Fruit fly (Drosophila melanogaster) whole organism, embryonic: ENCODE results near the gene CAH1.

Experiments
- B-H2 ChIP-seq: fragments of 200-800 bp; sonication (Bioruptor generic); optimal IDR thresholded peaks from 2 replicates; lab custom pipeline; 2018; ENCODE audit warnings: missing biosample characterization, mild to moderate bottlenecking, missing genetic modification characterization
- Bdp1 ChIP-seq: fragments of 200-800 bp; sonication (Bioruptor generic); optimal IDR thresholded peaks from 3 replicates; lab custom pipeline; 2016; ENCODE audit warnings: missing biosample characterization, missing genetic modification characterization
- CG10321 ChIP-seq: fragments of 200-800 bp; sonication (Bioruptor generic); IDR thresholded peaks from 2 replicates; pipeline ENCODE4 v1.3.6; 2022; ENCODE audit warnings: missing biosample characterization, missing genetic modification characterization
- CG11456 ChIP-seq: fragments of 200-800 bp; sonication (Bioruptor generic); IDR thresholded peaks from 3 replicates; pipeline ENCODE4 v1.3.6; 2022; ENCODE audit warnings: missing biosample characterization, missing genetic modification characterization
- CG11695 ChIP-seq: fragments of 200-800 bp; sonication (Bioruptor generic); IDR thresholded peaks from 3 replicates; pipeline ENCODE4 v1.3.6; 2022; ENCODE audit warnings: missing biosample characterization, missing genetic modification characterization
- CG11696 ChIP-seq: fragments of 200-800 bp; sonication (Bioruptor generic); IDR thresholded peaks from 2 replicates; pipeline ENCODE4 v1.3.6; 2022; ENCODE audit warnings: missing biosample characterization, missing genetic modification characterization
- CG12155 ChIP-seq: fragments of 200-800 bp; sonication (Bioruptor generic); optimal IDR thresholded peaks from 3 replicates; lab custom pipeline; 2016; ENCODE audit warnings: missing biosample characterization, missing genetic modification characterization
- CG12299 ChIP-seq: fragments of 200-800 bp; sonication (Bioruptor generic); optimal IDR thresholded peaks from 2 replicates; lab custom pipeline; 2018; ENCODE audit warnings: missing biosample characterization, mild to moderate bottlenecking, missing genetic modification characterization
- CG12659 ChIP-seq: fragments of 200-800 bp; sonication (Bioruptor generic); optimal IDR thresholded peaks from 3 replicates; lab custom pipeline; 2017; ENCODE audit warnings: mild to moderate bottlenecking, missing biosample characterization, missing genetic modification reagents, missing genetic modification characterization
- CG2120 ChIP-seq: fragments of 200-800 bp; sonication (Bioruptor generic); optimal IDR thresholded peaks from 3 replicates; lab custom pipeline; 2016; ENCODE audit warnings: missing biosample characterization, missing genetic modification characterization
- CG2875 ChIP-seq: fragments of 200-800 bp; sonication (Bioruptor generic); optimal IDR thresholded peaks from 2 replicates; lab custom pipeline; 2017; ENCODE audit warnings: missing biosample characterization, mild to moderate bottlenecking, missing genetic modification characterization, missing genetic modification reagents
- CG31365 ChIP-seq: fragments of 200-800 bp; sonication (Bioruptor generic); optimal IDR thresholded peaks from 2 replicates; lab custom pipeline; 2018; ENCODE audit warnings: missing biosample characterization, mild to moderate bottlenecking, missing genetic modification characterization
- CG3726 ChIP-seq: fragments of 200-800 bp; sonication (Bioruptor generic); IDR thresholded peaks from 3 replicates; pipeline ENCODE4, ENCODE4 v1.3.6; 2022; ENCODE audit warnings: missing biosample characterization, missing genetic modification characterization
- CG4360 ChIP-seq: fragments of 200-800 bp; sonication (Bioruptor generic); IDR thresholded peaks from 2 replicates; pipeline ENCODE4 v1.3.6; 2022; ENCODE audit warnings: missing biosample characterization, missing genetic modification characterization
- CG4404 ChIP-seq: fragments of 200-800 bp; sonication (Bioruptor generic); IDR thresholded peaks from 2 replicates; pipeline ENCODE4 v1.3.6; 2022; ENCODE audit warnings: missing biosample characterization, missing genetic modification characterization
- CG4820 ChIP-seq: fragments of 200-800 bp; sonication (Bioruptor generic); optimal IDR thresholded peaks from 3 replicates; lab custom pipeline; 2016; ENCODE audit warnings: missing biosample characterization, missing genetic modification characterization
- CG4854 ChIP-seq: fragments of 200-800 bp; sonication (Bioruptor generic); optimal IDR thresholded peaks from 2 replicates; lab custom pipeline; 2016; ENCODE audit warnings: missing biosample characterization, missing genetic modification characterization, inconsistent platforms
- CG5180 ChIP-seq: fragments of 200-800 bp; sonication (Bioruptor generic); optimal IDR thresholded peaks from 3 replicates; lab custom pipeline; 2017; ENCODE audit warnings: missing biosample characterization, missing genetic modification characterization, mild to moderate bottlenecking, moderate library complexity, missing genetic modification reagents
- CG6654 ChIP-seq: fragments of 200-800 bp; sonication (Bioruptor generic); optimal IDR thresholded peaks from 2 replicates; lab custom pipeline; 2017; ENCODE audit warnings: missing biosample characterization, mild to moderate bottlenecking, missing genetic modification characterization
- CG9437 ChIP-seq: fragments of 200-800 bp; sonication (Bioruptor generic); optimal IDR thresholded peaks from 2 replicates; lab custom pipeline; 2018; ENCODE audit warnings: missing biosample characterization, mild to moderate bottlenecking, missing genetic modification characterization
- HLH3B ChIP-seq: fragments of 200-800 bp; sonication (Bioruptor generic); IDR thresholded peaks from 2 replicates; pipeline ENCODE4 v1.3.6; 2022; ENCODE audit warnings: missing biosample characterization, missing genetic modification characterization
- Hand ChIP-seq: fragments of 200-800 bp; sonication (Bioruptor generic); optimal IDR thresholded peaks from 2 replicates; lab custom pipeline; 2017; ENCODE audit warnings: mild to moderate bottlenecking, missing biosample characterization, missing genetic modification reagents, missing genetic modification characterization
- Hey ChIP-seq: fragments of 200-800 bp; sonication (Bioruptor generic); optimal IDR thresholded peaks from 3 replicates; lab custom pipeline; 2018; ENCODE audit warnings: missing biosample characterization, mild to moderate bottlenecking, missing genetic modification characterization
- Opbp ChIP-seq: fragments of 200-800 bp; sonication (Bioruptor generic); IDR thresholded peaks from 3 replicates; pipeline ENCODE4 v1.3.6; 2022; ENCODE audit warnings: missing biosample characterization, missing genetic modification characterization; ENCODE audit not compliant: partially characterized antibody
- Sry-β ChIP-seq: fragments of 200-800 bp; sonication (Bioruptor generic); optimal IDR thresholded peaks from 2 replicates; lab custom pipeline; 2018; ENCODE audit warnings: missing biosample characterization, mild to moderate bottlenecking, missing genetic modification characterization, moderate library complexity
- Trl ChIP-seq, 3 experiments: fragments of >200 bp in 2 of 3; fragments of 200-800 bp in 1 of 3; sonication (Bioruptor generic) in 1 of 3; optimal IDR thresholded peaks; 2 replicates in 1 of 3; 3 replicates in 2 of 3; lab custom pipeline; 2016 to 2017; ENCODE audit warnings: missing biosample characterization in 1 of 3, missing genetic modification characterization in 1 of 3
- ash1 ChIP-seq: fragments of 200-800 bp; sonication (Bioruptor generic); optimal IDR thresholded peaks from 2 replicates; lab custom pipeline; 2018; ENCODE audit warnings: missing biosample characterization, mild to moderate bottlenecking, missing genetic modification characterization
- bbx ChIP-seq: fragments of 200-800 bp; sonication (Bioruptor generic); IDR thresholded peaks from 2 replicates; pipeline ENCODE4 v1.3.6; 2022; ENCODE audit warnings: missing biosample characterization, missing genetic modification characterization; ENCODE audit not compliant: partially characterized antibody
- btn ChIP-seq: fragments of 200-800 bp; sonication (Bioruptor generic); optimal IDR thresholded peaks from 2 replicates; lab custom pipeline; 2016; ENCODE audit warnings: missing biosample characterization, missing genetic modification characterization
- cad ChIP-seq: fragments of >200 bp; optimal IDR thresholded peaks from 2 replicates; lab custom pipeline; 2017; ENCODE audit warnings: missing biosample characterization, missing genetic modification characterization
- caup ChIP-seq: fragments of 200-800 bp; sonication (Bioruptor generic); optimal IDR thresholded peaks from 3 replicates; lab custom pipeline; 2017; ENCODE audit warnings: missing biosample characterization, mild to moderate bottlenecking, missing genetic modification characterization, moderate library complexity; ENCODE audit not compliant: severe bottlenecking
- crc ChIP-seq: fragments of 200-800 bp; sonication (Bioruptor generic); optimal IDR thresholded peaks from 2 replicates; lab custom pipeline; 2016; ENCODE audit warnings: missing biosample characterization, missing genetic modification characterization
- crol ChIP-seq: fragments of 200-800 bp; sonication (Bioruptor generic); IDR thresholded peaks from 2 replicates; pipeline ENCODE4 v1.3.6; 2022; ENCODE audit warnings: missing biosample characterization, missing genetic modification characterization
- da ChIP-seq: fragments of 200-800 bp; sonication (Bioruptor generic); optimal IDR thresholded peaks from 2 replicates; lab custom pipeline; 2016; ENCODE audit warnings: missing biosample characterization, missing genetic modification characterization
- ewg ChIP-seq: fragments of 200-800 bp; sonication (Bioruptor generic); optimal IDR thresholded peaks from 3 replicates; lab custom pipeline; 2017; ENCODE audit warnings: mild to moderate bottlenecking, missing biosample characterization, missing genetic modification reagents, missing genetic modification characterization
- ftz-f1 ChIP-seq: fragments of 200-800 bp; sonication (Bioruptor generic); optimal IDR thresholded peaks from 2 replicates; lab custom pipeline; 2016; ENCODE audit warnings: missing biosample characterization, missing genetic modification characterization
- klu ChIP-seq: fragments of 200-800 bp; sonication (Bioruptor generic); IDR thresholded peaks from 2 replicates; pipeline ENCODE4 v1.3.6; 2022; ENCODE audit warnings: missing biosample characterization, missing genetic modification characterization
- kni ChIP-seq: fragments of 200-800 bp; sonication (Bioruptor generic); optimal IDR thresholded peaks from 3 replicates; lab custom pipeline; 2017; ENCODE audit warnings: mild to moderate bottlenecking, missing biosample characterization, missing genetic modification reagents, missing genetic modification characterization
- mirr ChIP-seq: fragments of 200-800 bp; sonication (Bioruptor generic); optimal IDR thresholded peaks from 3 replicates; lab custom pipeline; 2018; ENCODE audit warnings: missing biosample characterization, mild to moderate bottlenecking, missing genetic modification characterization
- mld ChIP-seq: fragments of 200-800 bp; sonication (Bioruptor generic); IDR thresholded peaks from 3 replicates; pipeline ENCODE4 v1.3.6; 2022; ENCODE audit warnings: missing biosample characterization, missing genetic modification characterization; ENCODE audit not compliant: partially characterized antibody
- nmo ChIP-seq: fragments of 200-800 bp; sonication (Bioruptor generic); optimal IDR thresholded peaks from 2 replicates; lab custom pipeline; 2018; ENCODE audit warnings: missing biosample characterization, mild to moderate bottlenecking, missing genetic modification characterization, moderate library complexity
- peb ChIP-seq: fragments of 200-800 bp; sonication (Bioruptor generic); IDR thresholded peaks from 2 replicates; pipeline ENCODE4 v1.3.6; 2022; ENCODE audit warnings: missing biosample characterization, missing genetic modification characterization
- rib ChIP-seq: fragments of 200-800 bp; sonication (Bioruptor generic); IDR thresholded peaks from 2 replicates; pipeline ENCODE4 v1.3.6; 2022; ENCODE audit warnings: missing biosample characterization, missing genetic modification characterization
- salm ChIP-seq: fragments of 200-800 bp; sonication (Bioruptor generic); optimal IDR thresholded peaks from 2 replicates; lab custom pipeline; 2018; ENCODE audit warnings: missing biosample characterization, mild to moderate bottlenecking, missing genetic modification characterization
- seq ChIP-seq: fragments of 200-800 bp; sonication (Bioruptor generic); IDR thresholded peaks from 2 replicates; pipeline ENCODE4 v1.3.6; 2022; ENCODE audit warnings: missing biosample characterization, missing genetic modification characterization
- slbo ChIP-seq: fragments of 200-800 bp; sonication (Bioruptor generic); IDR thresholded peaks from 2 replicates; pipeline ENCODE4 v1.3.6; 2022; ENCODE audit warnings: missing biosample characterization, missing genetic modification characterization
- sug ChIP-seq: fragments of 200-800 bp; optimal IDR thresholded peaks from 2 replicates; lab custom pipeline; 2019; ENCODE audit warnings: missing biosample characterization, mild to moderate bottlenecking, missing genetic modification characterization, moderate library complexity
- wdn ChIP-seq: fragments of 200-800 bp; sonication (Bioruptor generic); IDR thresholded peaks from 2 replicates; pipeline ENCODE4 v1.3.6; 2022; ENCODE audit warnings: missing biosample characterization, missing genetic modification characterization

Gene CAH1

DNA sequence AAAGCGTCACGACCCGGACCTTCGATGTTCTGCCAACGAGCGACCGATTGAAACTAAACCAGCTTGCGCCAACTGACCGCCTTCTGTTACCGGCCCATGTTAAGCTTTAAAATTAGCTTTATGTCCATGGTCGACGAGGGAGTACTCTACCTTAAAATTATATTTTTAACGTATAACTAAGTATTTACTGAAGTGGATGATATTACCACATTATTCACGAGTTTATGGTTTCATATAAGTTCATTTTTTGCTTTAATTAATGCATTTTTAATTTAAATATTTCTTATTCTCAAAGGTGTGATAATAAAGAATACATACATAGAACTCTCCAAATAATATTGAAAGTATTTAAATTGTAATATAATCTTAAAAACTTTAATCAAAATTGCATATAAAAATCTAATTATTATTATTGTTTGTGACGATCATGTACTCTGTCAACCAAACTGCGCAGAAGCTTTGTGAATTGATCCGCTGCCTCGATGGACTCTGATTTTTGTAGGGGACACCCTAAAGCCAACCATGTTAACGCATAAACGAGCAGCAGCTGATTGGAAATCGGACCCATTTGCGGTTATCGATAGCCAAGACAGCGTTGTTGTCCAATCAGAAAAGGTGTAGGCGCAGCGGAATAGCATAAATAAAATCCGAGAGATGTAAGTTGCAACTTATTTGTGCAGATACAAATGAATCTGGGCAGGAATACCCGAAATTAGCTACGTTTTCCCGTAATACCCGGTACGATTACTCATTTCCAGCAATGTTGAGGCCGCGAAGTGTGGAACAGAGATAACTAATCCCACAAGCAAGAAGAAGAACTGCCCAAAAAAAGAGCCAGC is 23.1 kb upstream of the CAH1 start, which contains the start of the genes CG9008 and p38b:
Gene CG9008, minus strand, starts transcription at position 57 of the 839 bp plus-strand sequence.
Gene p38b, plus strand, starts transcription at position 581 of the 839 bp plus-strand sequence.
- TF ChIP-seq CG4360 (GFP tag; lab: Robert Waterston, UW): no peak
- no peak for TF ChIP-seq CG11696 (GFP tag; lab: Robert Waterston, UW)
- peak; percentile 74 for TF ChIP-seq slbo (GFP tag; lab: Robert Waterston, UW)
- peak; percentile 62 for TF ChIP-seq CG5180 (GFP tag; lab: Kevin White, UChicago)
- 0 out of 2 replicates have a peak, but pooled peaks have one; percentile 13 for TF ChIP-seq wdn (GFP tag; lab: Robert Waterston, UW)
- no peak for TF ChIP-seq crc (GFP tag; lab: Kevin White, UChicago)
- no peak for TF ChIP-seq kni
- TF ChIP-seq sug: peak; percentile 88
- TF ChIP-seq btn (GFP tag; lab: Kevin White, UChicago): no peak
- peak; percentile 90 for TF ChIP-seq CG9437 (GFP tag; lab: Kevin White, UChicago)
- TF ChIP-seq CG31365 (tag; lab: Kevin White, UChicago): no peak
- TF ChIP-seq HLH3B (GFP tag; lab: Robert Waterston, UW): peak; percentile 65; the same call in 1 of the 2 replicates
- no peak for TF ChIP-seq cad (GFP tag; lab: Kevin White, UChicago)
- no peak for TF ChIP-seq crol (GFP tag; lab: Robert Waterston, UW)
- TF ChIP-seq B-H2 (GFP tag; lab: Kevin White, UChicago): peak; percentile 40
- peak; percentile 79 for TF ChIP-seq ewg (GFP tag; lab: Kevin White, UChicago)
- TF ChIP-seq CG4404 (GFP tag; lab: Robert Waterston, UW): no peak
- no peak for TF ChIP-seq da (GFP tag; lab: Kevin White, UChicago)
- TF ChIP-seq bbx (GFP tag; lab: Robert Waterston, UW): peak; percentile 42
- peak; percentile 28 for TF ChIP-seq Sry-β
- peak; percentile 77 for TF ChIP-seq CG2120
- peak; percentile 14 for TF ChIP-seq CG2875
- no peak for TF ChIP-seq ftz-f1 (GFP tag; lab: Kevin White, UChicago)
- TF ChIP-seq nmo (GFP tag; lab: Kevin White, UChicago): peak; percentile 94
- no peak for TF ChIP-seq peb (GFP tag; lab: Robert Waterston, UW)
- no peak for TF ChIP-seq CG10321 (GFP tag; lab: Robert Waterston, UW)
- peak; percentile 49; the same call in 1 of the 3 replicates for TF ChIP-seq Opbp
- peak; percentile 73 for TF ChIP-seq CG12155 (GFP tag; lab: Kevin White, UChicago)
- peak; percentile 73 for TF ChIP-seq CG4820
- TF ChIP-seq seq (GFP tag; lab: Robert Waterston, UW): no peak; the same call in 1 of the 2 replicates
- no peak for TF ChIP-seq mirr (GFP tag; lab: Kevin White, UChicago)
- TF ChIP-seq salm (tag; lab: Kevin White, UChicago): peak; percentile 8
- no peak for TF ChIP-seq ash1 (GFP tag; lab: Kevin White, UChicago)
- TF ChIP-seq CG11456 (GFP tag; lab: Robert Waterston, UW): peak; percentile 55; the same call in 2 of the 3 replicates
- peak; percentile 25 for TF ChIP-seq Bdp1 (GFP tag; lab: Kevin White, UChicago)
- peak; percentile 92 for TF ChIP-seq CG12659
- peak; percentile 62; the same call in 2 of the 3 replicates for TF ChIP-seq CG11695 (GFP tag; lab: Robert Waterston, UW)
- TF ChIP-seq CG12299: peak; percentile 69
- peak; percentile 60; the same call in 1 of the 2 replicates for TF ChIP-seq klu (GFP tag; lab: Robert Waterston, UW)
- TF ChIP-seq CG6654 (GFP tag; lab: Kevin White, UChicago): peak; percentile 64
- TF ChIP-seq mld (GFP tag; lab: Robert Waterston, UW): no peak
- TF ChIP-seq Hand (GFP tag; lab: Kevin White, UChicago): peak; percentile 74
- TF ChIP-seq CG3726 (GFP tag; lab: Robert Waterston, UW): no peak
- peak; percentile 5 for TF ChIP-seq Hey (tag; lab: Kevin White, UChicago)
- TF ChIP-seq CG4854 (GFP tag; lab: Kevin White, UChicago): peak; percentile 35
- TF ChIP-seq rib (GFP tag; lab: Robert Waterston, UW): no peak
- TF ChIP-seq caup (GFP tag; lab: Kevin White, UChicago): peak; percentile 82
- TF ChIP-seq Trl (optimal IDR thresholded peaks at IDR 0.05; lab: Kevin White, UChicago): no peak
- no peak for TF ChIP-seq Trl (GFP tag; optimal IDR thresholded peaks at IDR 0.05; lab: Kevin White, UChicago)
